Worm (Caenorhabditis elegans): Measurements from ENCODE around the gene F53C11.4.

DNA sequence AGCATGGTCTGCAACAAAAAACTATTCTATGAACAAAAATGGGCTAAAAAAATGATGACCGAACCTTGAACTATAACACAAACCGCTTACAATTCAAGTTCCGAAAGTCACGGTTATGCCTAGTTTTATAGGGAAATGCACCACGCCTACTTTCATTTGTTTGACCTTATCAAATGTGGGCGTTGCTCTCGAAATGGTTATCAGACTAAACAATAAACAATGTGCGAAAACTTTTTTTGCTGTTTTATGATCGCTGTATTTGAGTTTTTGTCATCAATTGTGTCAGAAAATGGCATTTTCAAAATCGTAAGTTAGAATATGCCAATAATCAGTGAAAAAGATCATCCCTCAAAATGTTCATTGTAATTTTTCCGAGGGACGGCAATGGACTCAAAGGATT is 51.0 kb downstream of the F53C11.4 start, which contains the start of gene F35E12.6:
- TF ChIP-seq nhr-12 (tag; optimal IDR thresholded peaks at IDR 0.05) (no peak), lin-39 (tag; optimal IDR thresholded peaks at IDR 0.05) (no peak), pha-4 (tag; optimal IDR thresholded peaks at IDR 0.05) (no peak), nhr-25 (tag; optimal IDR thresholded peaks at IDR 0.05) (no peak), mdl-1 (tag; optimal IDR thresholded peaks at IDR 0.05) (no peak), ama-1 (optimal IDR thresholded peaks at IDR 0.05) (no peak), nhr-67 (tag; optimal IDR thresholded peaks at IDR 0.05) (no peak), fkh-10 (GFP tag; optimal IDR thresholded peaks at IDR 0.05) (no peak), nhr-77 (tag; optimal IDR thresholded peaks at IDR 0.05) (no peak), nhr-28 (tag; optimal IDR thresholded peaks at IDR 0.05) (no peak), nhr-76 (tag; optimal IDR thresholded peaks at IDR 0.05) (no peak), daf-12 (tag; optimal IDR thresholded peaks at IDR 0.05) (no peak), fos-1 (tag; optimal IDR thresholded peaks at IDR 0.05) (no peak), skn-1 (tag; optimal IDR thresholded peaks at IDR 0.05) (no peak)

Measured in whole organism, L3 larva.